Worm (Caenorhabditis elegans): ENCODE data around the gene mam-2.

DNA sequence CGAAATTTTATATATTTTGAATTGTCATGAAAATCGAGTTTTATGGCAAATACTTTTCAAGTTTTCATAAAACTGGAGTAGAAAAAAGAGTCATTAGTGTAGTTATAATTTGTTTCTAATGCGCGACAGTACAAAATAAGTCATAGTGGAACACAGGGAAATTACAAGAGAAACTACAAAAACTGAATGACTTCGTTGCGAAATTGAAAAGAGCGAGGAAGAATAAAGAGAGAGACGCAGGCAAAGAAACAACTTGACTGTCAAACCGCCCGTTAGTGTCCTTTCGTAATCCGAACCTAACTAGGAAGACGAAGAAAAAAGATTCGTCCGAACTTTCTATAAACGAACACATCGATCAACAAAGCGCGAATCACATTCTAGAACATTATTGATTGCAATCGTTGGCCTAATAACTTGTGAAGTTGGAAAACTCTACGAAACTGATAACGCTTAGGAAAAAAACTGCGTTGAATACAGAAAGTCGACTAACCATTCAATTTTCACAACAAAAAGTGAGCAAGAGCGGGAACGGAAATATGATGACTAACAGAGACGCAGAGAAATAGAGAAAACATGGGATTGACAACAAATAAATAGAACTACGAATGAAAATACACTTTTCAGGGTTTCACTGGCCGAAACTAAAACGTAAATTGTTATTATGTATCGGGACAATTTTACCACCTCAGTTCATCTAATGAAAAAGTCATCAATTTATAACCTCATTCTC lies 10.6 kb downstream of the mam-2 start:
- TF ChIP-seq elt-1 (tag; optimal IDR thresholded peaks at IDR 0.05; ENCODE audit: borderline replicate concordance, insufficient read depth) (no peak), ces-1 (GFP tag; optimal IDR thresholded peaks at IDR 0.05) (no peak), pha-4 (tag; optimal IDR thresholded peaks at IDR 0.05) (no peak), unc-39 (tag; optimal IDR thresholded peaks at IDR 0.05) (no peak), blmp-1 (tag; optimal IDR thresholded peaks at IDR 0.05) (no peak), elt-3 (tag; optimal IDR thresholded peaks at IDR 0.05) (no peak), mep-1 (tag; optimal IDR thresholded peaks at IDR 0.05) (no peak), nhr-12 (tag; optimal IDR thresholded peaks at IDR 0.05) (no peak), nhr-76 (tag; optimal IDR thresholded peaks at IDR 0.05) (no peak), drap-1 (GFP tag; optimal IDR thresholded peaks at IDR 0.05) (no peak), ceh-39 (tag; optimal IDR thresholded peaks at IDR 0.05) (no peak), M03D4.4 (tag; optimal IDR thresholded peaks at IDR 0.05) (no peak)

All from whole organism, mixed stage, embryonic.